Worm (Caenorhabditis elegans) whole organism, L4/young adult: ENCODE results near the gene cdh-8.

ENCODE experiments used
- W03F9.2 ChIP-seq: fragments of 150-350 bp; optimal IDR thresholded peaks from 2 replicates; lab custom pipeline; 2014; ENCODE audit warnings: missing biosample characterization, missing genetic modification characterization
- dao-5 ChIP-seq: sonication (generic microtip); optimal IDR thresholded peaks from 2 replicates; lab custom pipeline; 2016; ENCODE audit warnings: missing genotype, missing genetic modification characterization, moderate library complexity, missing compliant biosample characterization
- him-1 ChIP-seq: sonication (generic microtip); optimal IDR thresholded peaks from 2 replicates; lab custom pipeline; 2016; ENCODE audit warnings: missing genotype, missing genetic modification reagents, missing genetic modification characterization, missing compliant biosample characterization

DNA sequence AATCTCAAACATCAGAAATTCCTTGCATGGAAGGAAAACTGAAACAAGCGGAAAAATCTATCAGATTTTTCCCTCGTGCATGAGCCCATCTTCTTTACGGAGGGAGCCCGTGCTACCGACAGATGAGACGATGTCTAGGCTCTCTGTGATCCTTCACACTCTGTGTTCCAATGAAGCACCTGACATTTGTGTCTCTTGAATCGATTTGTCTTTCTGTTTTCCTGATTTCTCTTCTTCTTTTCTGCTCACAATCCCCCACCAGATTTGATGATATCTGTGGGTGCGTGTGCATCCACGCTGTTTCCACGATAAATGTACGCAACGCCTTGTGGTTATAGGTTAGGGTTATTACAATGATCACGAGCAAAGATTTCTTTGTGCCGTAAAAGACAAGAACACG, 39.2 kb downstream of the cdh-8 start:
- TF ChIP-seq him-1 (tag; lab: Kevin White, UChicago) (no peak), W03F9.2 (tag; lab: Kevin White, UChicago) (no peak), dao-5 (no peak)
